Fruit fly (Drosophila melanogaster) whole organism, adult: ENCODE measurements around the gene CG45428.

Source experiments
- CG14711 ChIP-seq: fragments of 200-800 bp; sonication (Bioruptor generic); optimal IDR thresholded peaks from 2 replicates; lab custom pipeline; 2018; ENCODE audit warnings: missing biosample characterization, mild to moderate bottlenecking, missing genetic modification characterization, moderate library complexity
- CG1620 ChIP-seq: fragments of 200-800 bp; sonication (Bioruptor generic); optimal IDR thresholded peaks from 2 replicates; lab custom pipeline; 2016; ENCODE audit warnings: missing biosample characterization, missing genetic modification characterization
- CG7101 ChIP-seq: fragments of 200-800 bp; sonication (Bioruptor generic); optimal IDR thresholded peaks from 2 replicates; lab custom pipeline; 2018; ENCODE audit warnings: missing biosample characterization, mild to moderate bottlenecking, missing genetic modification characterization, moderate library complexity
- Clk ChIP-seq: fragments of 200-800 bp; sonication (Bioruptor generic); optimal IDR thresholded peaks from 2 replicates; lab custom pipeline; 2017; ENCODE audit warnings: missing biosample characterization, missing genetic modification characterization
- Crg-1 ChIP-seq: fragments of 200-800 bp; sonication (Bioruptor generic); optimal IDR thresholded peaks from 2 replicates; lab custom pipeline; 2016; ENCODE audit warnings: missing biosample characterization, missing genetic modification characterization
- Hr96 ChIP-seq: fragments of 200-800 bp; sonication (Bioruptor generic); optimal IDR thresholded peaks from 2 replicates; lab custom pipeline; 2016; ENCODE audit warnings: missing biosample characterization, missing genetic modification characterization
- Mnt ChIP-seq: fragments of 200-800 bp; sonication (Bioruptor generic); optimal IDR thresholded peaks from 2 replicates; lab custom pipeline; 2016; ENCODE audit warnings: missing biosample characterization, mild to moderate bottlenecking, missing genetic modification characterization
- kay ChIP-seq: fragments of 200-800 bp; sonication (Bioruptor generic); peaks from one replicate; lab custom pipeline; 2016; ENCODE audit warnings: missing biosample characterization, missing genetic modification characterization, borderline replicate concordance
- pad ChIP-seq: fragments of 200-800 bp; sonication (Bioruptor generic); optimal IDR thresholded peaks from 3 replicates; lab custom pipeline; 2017; ENCODE audit warnings: missing biosample characterization, missing genetic modification characterization, mild to moderate bottlenecking, moderate library complexity, missing genetic modification reagents
- tj ChIP-seq: fragments of 200-800 bp; sonication (Bioruptor generic); optimal IDR thresholded peaks from 3 replicates; lab custom pipeline; 2017; ENCODE audit warnings: missing biosample characterization, mild to moderate bottlenecking, missing genetic modification characterization, moderate library complexity

DNA sequence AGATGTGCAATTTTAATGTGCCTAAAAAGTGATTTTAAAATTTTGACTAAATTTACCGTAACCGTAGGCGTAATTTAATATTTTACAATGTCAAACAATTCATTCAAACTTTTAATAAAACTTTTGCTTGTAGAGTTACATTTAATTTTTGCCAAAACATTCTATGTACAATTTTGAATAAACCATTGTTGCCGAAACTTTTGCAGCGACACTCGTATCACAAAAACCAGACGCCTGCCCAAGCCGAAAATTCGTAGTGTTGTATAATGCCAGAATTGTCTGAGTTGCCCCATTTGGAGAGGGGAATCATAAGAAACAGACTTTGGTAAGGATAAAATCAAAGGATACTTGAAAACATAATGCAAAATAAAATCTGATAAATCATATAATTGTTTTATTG lies 41.3 kb downstream of the CG45428 start:
- no peak for TF ChIP-seq Hr96
- no peak for TF ChIP-seq Clk (GFP tag; lab: Kevin White, UChicago)
- no peak for TF ChIP-seq tj
- TF ChIP-seq Crg-1 (GFP tag; lab: Kevin White, UChicago): no peak
- TF ChIP-seq kay (GFP tag; lab: Kevin White, UChicago): peak; percentile 87
- no peak for TF ChIP-seq Mnt (GFP tag; lab: Kevin White, UChicago)
- TF ChIP-seq pad (GFP tag; lab: Kevin White, UChicago): no peak
- TF ChIP-seq CG14711: no peak
- no peak for TF ChIP-seq CG7101 (tag; lab: Kevin White, UChicago)
- TF ChIP-seq CG1620 (GFP tag; lab: Kevin White, UChicago): no peak
